Fruit fly (Drosophila melanogaster): ENCODE results near the gene sinah.

sinah gene

DNA sequence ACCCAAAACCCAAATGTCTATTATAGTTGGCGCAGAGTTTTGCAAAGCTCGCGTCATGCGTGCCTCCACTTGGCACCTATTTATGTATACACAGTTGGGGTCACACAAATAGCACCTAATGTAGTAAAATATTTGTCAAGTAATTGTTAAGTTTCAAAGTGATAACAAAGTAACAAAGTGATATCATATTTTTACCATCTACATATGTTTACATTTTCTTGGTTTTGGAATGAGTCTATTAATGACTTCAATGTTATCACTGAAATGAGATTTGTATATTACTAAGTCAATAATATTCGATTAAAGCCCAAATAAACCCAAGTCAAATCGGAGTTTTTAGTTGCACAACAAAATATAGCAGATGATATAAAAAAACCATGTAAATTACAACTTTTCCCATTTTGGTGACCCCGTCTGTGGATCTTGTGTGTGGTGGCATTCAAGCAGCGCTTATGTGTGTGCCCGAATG is 13.6 kb downstream of the sinah start (continued):
- TF ChIP-seq stwl (tag; optimal IDR thresholded peaks at IDR 0.05) (no peak), wor (GFP tag; IDR thresholded peaks at IDR 0.05) (0 out of 2 replicates have a peak, but pooled peaks have one; percentile 36), jigr1 (GFP tag; IDR thresholded peaks at IDR 0.05) (peak; percentile 22; the same call in 1 of the 3 replicates), dmrt11E (tag; optimal IDR thresholded peaks at IDR 0.05) (peak; percentile 55), CG18262 (tag; optimal IDR thresholded peaks at IDR 0.05) (peak; percentile 80), CG17568 (GFP tag; optimal IDR thresholded peaks at IDR 0.05) (peak; percentile 69), CG15011 (GFP tag; optimal IDR thresholded peaks at IDR 0.05) (peak; percentile 63), Camta (GFP tag; optimal IDR thresholded peaks at IDR 0.05) (peak; percentile 27), CG5953 (GFP tag; IDR thresholded peaks at IDR 0.05) (no peak; the same call in 1 of the 2 replicates), org-1 (GFP tag; optimal IDR thresholded peaks at IDR 0.05) (peak; percentile 84), BEAF-32 (GFP tag; optimal IDR thresholded peaks at IDR 0.05) (no peak), vfl (GFP tag; optimal IDR thresholded peaks at IDR 0.05) (peak; percentile 48), slou (GFP tag; optimal IDR thresholded peaks at IDR 0.05) (no peak), NK7.1 (GFP tag; optimal IDR thresholded peaks at IDR 0.05) (peak; percentile 50), nau (GFP tag; optimal IDR thresholded peaks at IDR 0.05) (peak; percentile 81), gsb (GFP tag; IDR thresholded peaks at IDR 0.05) (no peak), CG3163 (GFP tag; optimal IDR thresholded peaks at IDR 0.05) (no peak), CG10565 (GFP tag; optimal IDR thresholded peaks at IDR 0.05) (no peak), twi (tag; optimal IDR thresholded peaks at IDR 0.05) (peak; percentile 54), Meics (GFP tag; optimal IDR thresholded peaks at IDR 0.05) (peak; percentile 78), Side (GFP tag; optimal IDR thresholded peaks at IDR 0.05) (peak; percentile 57), CG1792 (GFP tag; optimal IDR thresholded peaks at IDR 0.05) (peak; percentile 32), Sry-δ (GFP tag; optimal IDR thresholded peaks at IDR 0.05) (peak; percentile 41), HLH4C (GFP tag; IDR thresholded peaks at IDR 0.05; ENCODE audit: partially characterized antibody) (no peak), Med (GFP tag) (peak; percentile 84), ERR (GFP tag; optimal IDR thresholded peaks at IDR 0.05) (no peak), MTF-1 (GFP tag; optimal IDR thresholded peaks at IDR 0.05; ENCODE audit: borderline replicate concordance) (no peak), gcm2 (GFP tag; optimal IDR thresholded peaks at IDR 0.05) (peak; percentile 37), zfh2 (GFP tag; optimal IDR thresholded peaks at IDR 0.05) (peak; percentile 56), tap (tag; optimal IDR thresholded peaks at IDR 0.05) (peak; percentile 68), Awh (GFP tag; IDR thresholded peaks at IDR 0.05) (0 out of 2 replicates have a peak, but pooled peaks have one; percentile 9), CG18599 (GFP tag; optimal IDR thresholded peaks at IDR 0.05) (peak; percentile 73), crp (GFP tag; optimal IDR thresholded peaks at IDR 0.05) (peak in 1 of 2 experiments; percentile 35), Drgx (GFP tag; IDR thresholded peaks at IDR 0.05) (peak; percentile 79), CG12299 (tag; optimal IDR thresholded peaks at IDR 0.05) (peak; percentile 73), CG10147 (GFP tag; optimal IDR thresholded peaks at IDR 0.05) (peak; percentile 75), hb (GFP tag; IDR thresholded peaks at IDR 0.05; ENCODE audit: partially characterized antibody) (no peak), danr (GFP tag; IDR thresholded peaks at IDR 0.05) (no peak), CG30403 (GFP tag; optimal IDR thresholded peaks at IDR 0.05) (peak; percentile 74), Deaf1 (tag; optimal IDR thresholded peaks at IDR 0.05) (peak; percentile 48), ap (GFP tag; IDR thresholded peaks at IDR 0.05) (no peak), CG5180 (GFP tag; optimal IDR thresholded peaks at IDR 0.05) (peak; percentile 84), bab2 (GFP tag; optimal IDR thresholded peaks at IDR 0.05) (peak; percentile 15), Stat92E (GFP tag; optimal IDR thresholded peaks at IDR 0.05) (no peak), crol (GFP tag; IDR thresholded peaks at IDR 0.05) (no peak), CG10366 (GFP tag; IDR thresholded peaks at IDR 0.05) (0 out of 2 replicates have a peak, but pooled peaks have one; percentile 35), CG18764 (GFP tag; optimal IDR thresholded peaks at IDR 0.05) (peak; percentile 39), CG9727 (GFP tag; optimal IDR thresholded peaks at IDR 0.05) (peak; percentile 62), HLHmδ (GFP tag; optimal IDR thresholded peaks at IDR 0.05) (no peak), CG10267 (tag; optimal IDR thresholded peaks at IDR 0.05) (peak; percentile 54)
